Worm (Caenorhabditis elegans): ENCODE results near the gene tre-3.

The tre-3 gene

ce11 chrV:11660566-11660965 is 55.1 kb downstream of the tre-3 start:
- no peak for TF ChIP-seq efl-1 (optimal IDR thresholded peaks at IDR 0.05)
- TF ChIP-seq efl-1 (GFP tag; optimal IDR thresholded peaks at IDR 0.05 in 1 of 2): peak in 1 of 2 experiments; percentile 21
- TF ChIP-seq unc-86 (tag; optimal IDR thresholded peaks at IDR 0.05): no peak
